Fruit fly (Drosophila melanogaster): ENCODE results near the gene tim.

tim gene

DNA sequence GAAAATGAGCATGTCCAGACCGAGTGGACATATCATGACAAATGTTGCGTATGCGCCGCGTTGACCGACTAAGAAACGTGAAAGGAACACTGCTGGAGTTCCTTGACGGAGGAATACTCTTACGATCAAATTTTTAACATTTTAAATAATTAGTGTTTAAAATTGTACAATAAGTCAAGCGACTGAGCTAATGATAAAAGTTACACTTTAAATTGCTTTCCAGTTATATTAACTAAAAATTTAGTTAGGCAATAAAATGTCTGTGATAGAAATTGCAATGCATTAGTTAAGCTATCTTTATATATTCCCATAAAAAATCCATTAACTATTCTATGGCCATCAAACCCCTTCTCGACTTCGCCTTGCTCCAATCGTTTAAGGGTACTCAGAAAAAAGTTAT lies 23.2 kb downstream of the tim start:
- TF ChIP-seq CG17801 (GFP tag; optimal IDR thresholded peaks at IDR 0.05; ENCODE audit: partially characterized antibody): no peak

dm6 chr2L:3483672-3484071 lies 24.2 kb downstream of the tim start:
- no peak for TF ChIP-seq CG17801 (GFP tag; optimal IDR thresholded peaks at IDR 0.05; ENCODE audit: partially characterized antibody)

dm6 chr2L:3482712-3483111 lies 25.2 kb downstream of the tim start:
- no peak for TF ChIP-seq CG17801 (GFP tag; optimal IDR thresholded peaks at IDR 0.05; ENCODE audit: partially characterized antibody)

DNA sequence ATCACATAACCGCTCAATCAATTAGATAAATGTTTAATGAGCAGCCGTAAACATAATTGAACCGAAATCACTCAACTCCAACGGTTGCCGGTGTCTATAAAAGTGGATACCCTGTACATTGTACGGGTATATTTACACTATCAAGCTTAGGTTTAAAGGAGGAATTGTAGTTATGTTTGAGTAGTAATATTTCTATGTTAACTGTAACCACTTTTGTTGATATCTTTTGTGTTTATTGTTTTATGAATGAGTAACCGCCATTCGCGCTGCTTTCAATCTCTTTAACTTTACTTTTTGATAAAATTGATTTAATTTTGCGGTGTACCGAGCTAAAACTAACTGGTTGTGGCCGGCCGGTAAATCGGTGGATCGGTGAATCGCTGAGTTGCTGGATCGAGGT lies 25.9 kb downstream of the tim start:
- no peak for TF ChIP-seq CG17801 (GFP tag; optimal IDR thresholded peaks at IDR 0.05; ENCODE audit: partially characterized antibody)

dm6 chr2L:3480443-3480839 lies 27.5 kb downstream of the tim start:
- TF ChIP-seq CG17801 (GFP tag; optimal IDR thresholded peaks at IDR 0.05; ENCODE audit: partially characterized antibody): no peak

- TF ChIP-seq CG17801 (GFP tag; optimal IDR thresholded peaks at IDR 0.05; ENCODE audit: partially characterized antibody): no peak
Observed at dm6 chr2L:3479697-3480442, 28.0 kb downstream of the tim start.

DNA sequence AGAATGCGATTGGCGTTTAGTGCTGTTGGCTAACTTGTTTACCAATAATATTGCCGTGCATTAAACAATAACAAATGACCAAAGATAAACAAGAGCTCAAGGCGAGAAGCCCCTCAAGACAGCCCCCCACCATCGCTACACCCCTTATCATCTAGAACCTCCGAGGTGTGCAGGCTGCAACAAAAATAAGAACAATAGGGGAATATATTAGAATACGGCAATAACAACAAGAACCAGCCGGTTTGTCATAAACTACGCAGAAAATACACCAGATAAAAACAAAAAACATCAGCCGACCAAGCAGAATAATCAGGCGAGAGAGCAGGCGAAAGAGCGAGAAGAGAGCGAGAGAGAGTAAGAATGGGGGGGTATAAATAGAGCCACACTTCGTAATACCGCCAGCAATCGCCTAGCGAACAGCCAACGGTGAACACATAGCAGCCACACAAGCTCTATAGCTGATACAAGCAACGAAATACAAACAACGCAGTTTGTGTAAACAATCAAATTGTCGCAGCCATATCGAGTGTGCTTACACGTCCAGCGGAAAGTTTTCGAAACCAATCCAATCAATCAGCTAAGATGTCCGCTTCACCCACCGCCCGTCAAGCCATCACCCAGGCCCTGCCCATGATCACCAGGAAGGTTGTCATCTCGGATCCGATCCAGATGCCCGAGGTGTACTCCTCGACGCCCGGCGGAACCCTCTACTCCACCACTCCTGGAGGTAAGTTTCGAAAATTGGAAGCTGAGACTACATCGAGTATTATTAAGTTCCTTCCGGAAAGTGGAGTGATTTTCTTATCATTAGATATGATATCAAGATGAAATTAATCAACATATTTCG lies 29.7 kb downstream of the tim start, which contains the start of gene Thor:
Thor (plus strand) TSS at position 401 of the 847 bp plus-strand sequence.
- peak; percentile 75 for TF ChIP-seq CG17801 (GFP tag; optimal IDR thresholded peaks at IDR 0.05; ENCODE audit: partially characterized antibody)

DNA sequence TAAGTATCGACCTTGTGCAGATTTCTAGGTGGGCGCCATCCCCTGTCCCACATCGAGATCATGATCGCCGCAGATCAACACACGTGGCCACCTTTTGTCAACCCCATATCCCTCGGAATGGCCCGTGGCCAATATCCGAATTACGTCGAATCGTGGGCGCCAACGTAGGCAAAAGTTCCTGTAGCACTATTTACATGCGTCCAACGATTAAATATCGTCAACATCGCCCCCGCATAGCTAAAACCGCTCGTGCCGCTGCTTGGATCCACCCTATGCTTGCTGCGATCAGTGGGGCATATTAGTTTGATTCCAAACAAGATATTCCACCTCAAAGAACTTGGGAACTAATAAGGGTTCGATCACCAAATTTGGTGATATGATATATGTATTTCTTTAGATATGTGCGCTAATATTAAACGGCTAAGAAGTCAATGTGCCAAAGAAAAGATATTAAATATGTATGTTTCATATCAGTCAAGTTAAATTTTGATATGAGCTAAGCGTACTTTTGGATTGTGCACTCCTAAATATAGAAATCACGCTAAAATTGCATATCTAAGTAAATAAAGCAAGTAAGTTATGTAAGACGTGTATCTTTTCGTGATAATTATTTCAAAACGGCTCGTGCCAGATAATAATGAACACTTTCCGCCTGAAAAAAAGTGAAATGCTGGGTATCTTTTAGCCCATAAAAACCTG lies 30.7 kb downstream of the tim start:
- TF ChIP-seq CG17801 (GFP tag; optimal IDR thresholded peaks at IDR 0.05; ENCODE audit: partially characterized antibody): peak; percentile 5

dm6 chr2L:3476399-3477056 lies 31.4 kb downstream of the tim start:
- no peak for TF ChIP-seq CG17801 (GFP tag; optimal IDR thresholded peaks at IDR 0.05; ENCODE audit: partially characterized antibody)

DNA sequence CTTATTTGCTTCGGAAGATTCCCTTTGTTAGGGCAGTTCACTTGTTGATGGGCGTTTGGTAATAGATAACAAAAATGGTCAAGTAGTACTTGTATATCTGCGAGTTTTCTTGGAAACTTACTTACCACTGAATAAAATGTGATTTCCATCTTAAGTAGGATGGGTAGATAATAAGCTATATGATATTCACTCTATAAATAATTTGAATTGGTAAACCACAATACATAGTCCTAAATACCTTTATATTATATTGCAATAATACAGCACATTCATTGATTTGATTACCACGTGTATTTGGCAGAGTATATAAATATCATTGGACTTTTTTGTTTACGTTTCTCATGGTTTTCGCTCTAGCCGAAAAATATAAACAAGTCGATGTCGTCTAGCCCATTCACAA lies 32.0 kb downstream of the tim start:
- TF ChIP-seq CG17801 (GFP tag; optimal IDR thresholded peaks at IDR 0.05; ENCODE audit: partially characterized antibody): peak; percentile 8

DNA sequence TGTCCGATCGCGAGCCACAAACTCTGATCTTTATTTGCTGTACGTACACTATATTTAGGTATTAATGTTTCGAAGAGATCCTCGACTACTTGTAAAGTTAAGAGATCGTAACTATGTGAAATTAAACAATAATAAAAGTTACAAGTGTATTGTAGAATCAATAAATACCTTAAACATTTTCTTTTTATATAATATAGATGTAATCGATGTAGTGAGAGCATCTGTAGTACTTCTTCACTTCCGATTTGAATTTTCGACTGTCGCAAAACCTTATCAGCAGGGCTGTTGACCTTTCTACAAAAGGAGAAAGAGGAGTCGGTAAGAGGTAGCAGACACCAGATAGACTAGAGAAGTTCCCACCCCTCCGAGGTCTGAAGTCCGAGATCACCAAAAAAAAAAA lies 32.8 kb downstream of the tim start:
- TF ChIP-seq CG17801 (GFP tag; optimal IDR thresholded peaks at IDR 0.05; ENCODE audit: partially characterized antibody): no peak

- no peak for TF ChIP-seq CG17801 (GFP tag; optimal IDR thresholded peaks at IDR 0.05; ENCODE audit: partially characterized antibody)
Observed at dm6 chr2L:3472242-3472641, 35.7 kb downstream of the tim start, which contains the start of gene Pgant4. TSS of gene Pgant4 (plus strand) at chr2L:3472603.

DNA sequence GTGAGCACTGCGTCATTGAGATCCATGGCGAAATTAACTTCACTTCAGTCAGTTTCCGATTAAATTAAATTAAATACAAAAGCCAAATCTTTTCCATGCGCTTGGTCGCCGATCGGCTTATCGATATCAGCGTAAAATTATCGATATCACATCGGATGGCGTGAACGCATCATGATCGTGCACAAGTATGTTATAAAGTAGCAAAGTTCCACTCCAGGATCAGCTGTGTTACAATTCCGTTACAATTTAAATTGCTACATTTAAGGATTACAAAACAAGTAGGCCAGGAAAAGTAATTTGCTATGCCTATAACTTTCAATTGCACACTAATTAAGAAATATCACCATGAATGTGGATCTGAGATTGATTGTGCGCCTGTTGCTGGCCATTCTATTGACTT lies 38.0 kb downstream of the tim start, which contains the start of the genes Pif1 and CG31776:
Pif1 (minus strand) TSS at position 136 of the 400 bp plus-strand sequence.
CG31776 (plus strand) TSS at position 314 of the 400 bp plus-strand sequence.
- no peak for TF ChIP-seq CG17801 (GFP tag; optimal IDR thresholded peaks at IDR 0.05; ENCODE audit: partially characterized antibody)

- TF ChIP-seq CG17801 (GFP tag; optimal IDR thresholded peaks at IDR 0.05; ENCODE audit: partially characterized antibody): no peak
Observed at dm6 chr2L:3466846-3467245, 41.1 kb downstream of the tim start.

All from ovary, adult (tissue).